Fruit fly (Drosophila melanogaster): ENCODE data around the gene Sfp24Bd.

Sfp24Bd gene

dm6 chr2L:3699895-3700294 lies 31.0 kb upstream of the Sfp24Bd start, which contains the start of gene CG42465:
Gene CG42465, plus strand, starts transcription at chr2L:3700195.
- TF ChIP-seq cnc (optimal IDR thresholded peaks at IDR 0.05): no peak
- TF ChIP-seq CG7101 (tag; optimal IDR thresholded peaks at IDR 0.05): no peak
- TF ChIP-seq CG12768 (GFP tag; optimal IDR thresholded peaks at IDR 0.05): no peak
- no peak for TF ChIP-seq CG7045 (GFP tag; optimal IDR thresholded peaks at IDR 0.05)
- TF ChIP-seq ovo (GFP tag; optimal IDR thresholded peaks at IDR 0.05): no peak
- TF ChIP-seq tj (GFP tag; optimal IDR thresholded peaks at IDR 0.05): no peak
- no peak for TF ChIP-seq cic (GFP tag; optimal IDR thresholded peaks at IDR 0.05)
- TF ChIP-seq pad (GFP tag; optimal IDR thresholded peaks at IDR 0.05): no peak

dm6 chr2L:3698992-3699514 lies 30.1 kb upstream of the Sfp24Bd start, which contains the start of the genes CG10031 and CG42464:
Gene CG10031, minus strand, starts transcription at chr2L:3699092.
Gene CG42464, plus strand, starts transcription at chr2L:3699464.
- peak; percentile 84 for TF ChIP-seq kay (GFP tag; ENCODE audit: borderline replicate concordance)
- no peak for TF ChIP-seq pad (GFP tag; optimal IDR thresholded peaks at IDR 0.05)
- no peak for TF ChIP-seq ovo (GFP tag; optimal IDR thresholded peaks at IDR 0.05)
- no peak for TF ChIP-seq Mnt (GFP tag; optimal IDR thresholded peaks at IDR 0.05)

DNA sequence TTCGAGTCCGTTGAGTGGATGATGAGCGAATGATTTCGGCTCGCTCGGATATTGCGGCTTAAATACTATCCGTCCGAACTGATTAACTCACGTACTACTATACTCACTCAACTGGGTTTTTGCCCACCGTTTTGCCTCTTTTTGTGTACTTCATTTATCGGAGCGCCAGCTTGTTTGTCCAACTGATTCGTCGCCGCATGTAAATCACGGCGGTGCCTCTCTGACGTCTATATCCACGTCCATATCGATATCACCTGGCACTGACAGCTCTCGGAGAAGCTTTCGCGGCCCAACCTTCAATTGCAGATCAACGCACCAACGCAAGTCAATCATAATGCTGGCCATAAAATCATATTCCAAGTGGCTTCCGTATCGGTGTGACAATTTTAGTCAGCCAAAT lies 28.8 kb upstream of the Sfp24Bd start, which contains the start of gene CG3604:
Gene CG3604 (minus strand): TSS at position 101 of the 400 bp plus-strand sequence.
- TF ChIP-seq Clk (GFP tag; optimal IDR thresholded peaks at IDR 0.05) (no peak), pad (GFP tag; optimal IDR thresholded peaks at IDR 0.05) (no peak), CG12768 (GFP tag; optimal IDR thresholded peaks at IDR 0.05) (no peak), CG7101 (tag; optimal IDR thresholded peaks at IDR 0.05) (no peak), tj (GFP tag; optimal IDR thresholded peaks at IDR 0.05) (no peak), bab1 (GFP tag; optimal IDR thresholded peaks at IDR 0.05) (no peak), CG1620 (GFP tag; optimal IDR thresholded peaks at IDR 0.05) (no peak), toe (GFP tag; optimal IDR thresholded peaks at IDR 0.05) (no peak), CG33017 (tag; optimal IDR thresholded peaks at IDR 0.05) (no peak), CG5204 (GFP tag; optimal IDR thresholded peaks at IDR 0.05) (no peak), Hr96 (GFP tag; optimal IDR thresholded peaks at IDR 0.05) (no peak), cnc (optimal IDR thresholded peaks at IDR 0.05) (no peak)

dm6 chr2L:3696438-3696837 lies 27.5 kb upstream of the Sfp24Bd start, which contains the start of gene IM33:
Gene IM33, minus strand, starts transcription at chr2L:3696658.
- no peak for TF ChIP-seq kay (GFP tag; ENCODE audit: borderline replicate concordance)
- peak; percentile 27 for TF ChIP-seq cic (GFP tag; optimal IDR thresholded peaks at IDR 0.05)

DNA sequence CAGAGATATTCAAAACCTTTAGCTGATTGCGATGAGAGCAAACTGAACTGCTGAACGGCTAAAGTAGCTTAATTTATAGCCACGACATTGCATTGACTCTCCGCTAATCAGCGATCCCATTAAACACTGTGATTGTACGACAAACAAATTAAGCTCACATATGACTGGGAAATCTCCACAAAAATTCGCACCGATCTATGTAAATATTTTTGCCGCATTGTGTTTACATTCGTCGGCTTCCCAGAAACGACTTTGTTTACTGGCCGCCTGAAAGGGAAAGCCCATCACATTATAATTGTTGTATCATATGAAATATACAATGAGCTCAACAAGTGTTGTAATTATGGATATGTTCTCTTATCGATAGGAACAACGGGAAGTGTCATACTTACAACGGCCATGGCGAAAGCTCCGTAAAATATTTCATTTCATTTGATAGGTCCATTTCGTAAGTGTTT lies 26.5 kb upstream of the Sfp24Bd start, which contains the start of gene CG16713:
Gene CG16713 (minus strand): TSS at position 51 of the 458 bp plus-strand sequence.
- no peak for TF ChIP-seq pad (GFP tag; optimal IDR thresholded peaks at IDR 0.05)
- TF ChIP-seq CG7045 (GFP tag; optimal IDR thresholded peaks at IDR 0.05): no peak
- TF ChIP-seq Mnt (GFP tag; optimal IDR thresholded peaks at IDR 0.05): no peak
- TF ChIP-seq tj (GFP tag; optimal IDR thresholded peaks at IDR 0.05): no peak
- TF ChIP-seq CG14711 (tag; optimal IDR thresholded peaks at IDR 0.05): no peak
- no peak for TF ChIP-seq CG5204 (GFP tag; optimal IDR thresholded peaks at IDR 0.05)
- no peak for TF ChIP-seq CG7101 (tag; optimal IDR thresholded peaks at IDR 0.05)
- TF ChIP-seq CG1620 (GFP tag; optimal IDR thresholded peaks at IDR 0.05): no peak
- no peak for TF ChIP-seq cnc (optimal IDR thresholded peaks at IDR 0.05)
- no peak for TF ChIP-seq toe (GFP tag; optimal IDR thresholded peaks at IDR 0.05)
- no peak for TF ChIP-seq ovo (GFP tag; optimal IDR thresholded peaks at IDR 0.05)
- no peak for TF ChIP-seq CG33017 (tag; optimal IDR thresholded peaks at IDR 0.05)
- no peak for TF ChIP-seq Crg-1 (GFP tag; optimal IDR thresholded peaks at IDR 0.05)
- no peak for TF ChIP-seq CG11617 (GFP tag; optimal IDR thresholded peaks at IDR 0.05)
- no peak for TF ChIP-seq bab1 (GFP tag; optimal IDR thresholded peaks at IDR 0.05)
- TF ChIP-seq cic (GFP tag; optimal IDR thresholded peaks at IDR 0.05): peak; percentile 25
- TF ChIP-seq CG12768 (GFP tag; optimal IDR thresholded peaks at IDR 0.05): no peak
- TF ChIP-seq kay (GFP tag; ENCODE audit: borderline replicate concordance): peak; percentile 36

DNA sequence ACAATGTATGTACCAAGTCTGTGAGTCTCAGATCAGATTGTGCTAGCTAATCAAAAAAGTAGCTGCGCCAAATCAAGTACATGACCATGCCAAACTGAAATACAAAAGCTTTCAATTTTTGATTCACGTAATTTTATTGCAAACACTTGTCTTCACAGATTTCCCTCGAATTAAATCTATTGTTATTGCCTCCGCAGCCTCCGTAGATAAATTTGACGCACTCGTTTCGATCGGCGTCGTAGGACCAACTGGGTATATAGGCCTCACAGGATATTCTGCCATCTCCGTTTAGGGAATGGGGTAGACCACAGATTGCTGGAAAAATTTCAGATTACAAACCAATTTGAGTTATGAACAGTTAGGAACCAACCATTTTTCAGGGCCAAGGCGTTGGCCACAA lies 26.0 kb upstream of the Sfp24Bd start, which contains the start of gene CG43165:
Gene CG43165 (minus strand): TSS at position 101 of the 400 bp plus-strand sequence.
- no peak for TF ChIP-seq tj (GFP tag; optimal IDR thresholded peaks at IDR 0.05)
- TF ChIP-seq pad (GFP tag; optimal IDR thresholded peaks at IDR 0.05): no peak
- no peak for TF ChIP-seq CG33017 (tag; optimal IDR thresholded peaks at IDR 0.05)
- no peak for TF ChIP-seq Crg-1 (GFP tag; optimal IDR thresholded peaks at IDR 0.05)
- no peak for TF ChIP-seq CG14711 (tag; optimal IDR thresholded peaks at IDR 0.05)
- no peak for TF ChIP-seq cic (GFP tag; optimal IDR thresholded peaks at IDR 0.05)
- no peak for TF ChIP-seq cnc (optimal IDR thresholded peaks at IDR 0.05)
- no peak for TF ChIP-seq bab1 (GFP tag; optimal IDR thresholded peaks at IDR 0.05)
- TF ChIP-seq CG1620 (GFP tag; optimal IDR thresholded peaks at IDR 0.05): no peak
- TF ChIP-seq toe (GFP tag; optimal IDR thresholded peaks at IDR 0.05): no peak
- no peak for TF ChIP-seq ovo (GFP tag; optimal IDR thresholded peaks at IDR 0.05)
- no peak for TF ChIP-seq CG11617 (GFP tag; optimal IDR thresholded peaks at IDR 0.05)
- no peak for TF ChIP-seq CG12768 (GFP tag; optimal IDR thresholded peaks at IDR 0.05)
- TF ChIP-seq kay (GFP tag; ENCODE audit: borderline replicate concordance): no peak

DNA sequence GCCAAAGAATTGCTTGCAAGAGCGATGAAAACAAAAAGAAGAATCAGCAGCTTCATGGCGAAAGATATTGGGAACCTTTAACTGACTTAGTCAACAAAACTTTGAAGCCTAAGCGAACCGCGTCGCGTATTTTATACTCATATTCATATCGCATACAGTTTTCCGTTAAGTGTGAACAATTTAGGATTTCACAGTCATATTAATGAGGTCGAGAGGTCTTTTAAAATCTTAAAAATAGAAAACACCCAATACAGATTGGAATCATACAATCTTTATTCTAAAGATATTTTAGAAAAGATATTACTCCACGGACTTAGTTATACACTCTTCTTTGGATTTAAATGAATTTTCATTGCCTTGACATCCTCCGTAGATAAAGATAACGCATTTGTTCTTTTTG lies 24.9 kb upstream of the Sfp24Bd start, which contains the start of gene Acp24A4:
Gene Acp24A4 (minus strand): TSS at position 101 of the 400 bp plus-strand sequence.
- TF ChIP-seq cic (GFP tag; optimal IDR thresholded peaks at IDR 0.05): no peak
